Worm (Caenorhabditis elegans) whole organism, L4 larva: ENCODE results near the gene Y23B4A.1.

Experiments used
- F26F4.8 ChIP-seq: fragments of 200-800 bp; sonication (Bioruptor generic); conservative IDR thresholded peaks from 2 replicates; pipeline ENCODE4 v1.3.6; 2022; ENCODE audit warnings: missing genetic modification characterization, missing compliant biosample characterization
- F37D6.2 ChIP-seq: sonication (generic microtip); optimal IDR thresholded peaks from 2 replicates; lab custom pipeline; 2016; ENCODE audit warnings: mild to moderate bottlenecking, missing genetic modification characterization, missing compliant biosample characterization
- Y75B8A.6 ChIP-seq: fragments of 200-800 bp; sonication (Bioruptor generic); IDR thresholded peaks from 2 replicates; pipeline ENCODE4 v1.3.6; 2022; ENCODE audit warnings: missing genetic modification reagents, missing genetic modification characterization, missing compliant biosample characterization
- ZK337.2 ChIP-seq: fragments of 200-800 bp; sonication (Bioruptor generic); IDR thresholded peaks from 2 replicates; pipeline ENCODE4 v1.3.6; 2022; ENCODE audit warnings: missing genetic modification reagents, missing genetic modification characterization, missing compliant biosample characterization
- aha-1 ChIP-seq: fragments of 150-350 bp; peaks from one replicate; lab custom pipeline; 2014; ENCODE audit warnings: missing biosample characterization, missing genetic modification characterization
- ama-1 ChIP-seq: fragments of 150-350 bp; optimal IDR thresholded peaks from 2 replicates; lab custom pipeline; 2014; ENCODE audit warnings: inconsistent platforms, mixed read lengths
- arid-1 ChIP-seq: fragments of 200-800 bp; sonication (Bioruptor generic); conservative IDR thresholded peaks from 2 replicates; pipeline ENCODE4 v1.3.6; 2022; ENCODE audit warnings: missing genetic modification reagents, missing genetic modification characterization, missing compliant biosample characterization
- daf-16 ChIP-seq, 3 experiments: sonication (generic microtip); optimal IDR thresholded peaks; 2 replicates each; lab custom pipeline; 2016 to 2017; ENCODE audit warnings: missing genetic modification characterization in 3 of 3, missing genetic modification reagents in 3 of 3, mild to moderate bottlenecking in 2 of 3, missing compliant biosample characterization in 2 of 3, missing biosample characterization in 1 of 3, moderate library complexity in 1 of 3
- daf-8 ChIP-seq: fragments of 200-800 bp; sonication (Bioruptor generic); IDR thresholded peaks from 2 replicates; pipeline ENCODE4 v1.3.6; 2022; ENCODE audit warnings: missing genetic modification characterization, missing compliant biosample characterization
- dmd-6 ChIP-seq: fragments of 200-800 bp; sonication (Bioruptor generic); IDR thresholded peaks from 2 replicates; pipeline ENCODE4 v1.3.6; 2022; ENCODE audit warnings: missing genetic modification reagents, missing genetic modification characterization, missing compliant biosample characterization
- duxl-1 ChIP-seq: sonication (generic microtip); optimal IDR thresholded peaks from 2 replicates; lab custom pipeline; 2016; ENCODE audit warnings: mild to moderate bottlenecking, missing genetic modification characterization, moderate library complexity, missing compliant biosample characterization; ENCODE audit not compliant: poor library complexity
- dve-1 ChIP-seq: sonication (generic microtip); optimal IDR thresholded peaks from 2 replicates; lab custom pipeline; 2017; ENCODE audit warnings: antibody characterized with exemption, mild to moderate bottlenecking, missing genetic modification characterization, missing compliant biosample characterization; ENCODE audit not compliant: insufficient read depth
- fkh-10 ChIP-seq: fragments of 150-350 bp; optimal IDR thresholded peaks from 2 replicates; lab custom pipeline; 2014; ENCODE audit warnings: missing biosample characterization, missing genetic modification reagents, missing genetic modification characterization
- hif-1 ChIP-seq, 2 experiments: sonication (generic microtip); optimal IDR thresholded peaks; 2 replicates each; lab custom pipeline; 2016 to 2017; ENCODE audit warnings: missing compliant biosample characterization in 2 of 2, missing genetic modification characterization in 2 of 2, missing genetic modification reagents in 2 of 2, missing genotype in 2 of 2, mild to moderate bottlenecking in 1 of 2
- hlh-11 ChIP-seq: fragments of 200-800 bp; sonication (Bioruptor generic); optimal IDR thresholded peaks from 2 replicates; lab custom pipeline; 2018; ENCODE audit warnings: mild to moderate bottlenecking, missing genetic modification characterization, missing compliant biosample characterization
- hlh-30 ChIP-seq: sonication (generic microtip); optimal IDR thresholded peaks from 2 replicates; lab custom pipeline; 2017; ENCODE audit warnings: antibody characterized with exemption, mild to moderate bottlenecking, missing genetic modification characterization, missing compliant biosample characterization; ENCODE audit not compliant: insufficient read depth
- lin-1 ChIP-seq: fragments of 200-800 bp; sonication (Bioruptor generic); IDR thresholded peaks from 2 replicates; pipeline ENCODE4 v1.3.6; 2022; ENCODE audit warnings: missing genetic modification reagents, missing genetic modification characterization, missing compliant biosample characterization
- lin-13 ChIP-seq: fragments of 150-350 bp; optimal IDR thresholded peaks from 2 replicates; lab custom pipeline; 2014; ENCODE audit warnings: missing biosample characterization, missing genetic modification reagents, missing genetic modification characterization
- lir-3 ChIP-seq: sonication (generic microtip); optimal IDR thresholded peaks from 2 replicates; lab custom pipeline; 2016; ENCODE audit warnings: mild to moderate bottlenecking, missing genetic modification characterization, missing compliant biosample characterization
- mdl-1 ChIP-seq, 2 experiments: fragments of 150-350 bp in 1 of 2; sonication (generic microtip) in 1 of 2; optimal IDR thresholded peaks; 2 replicates each; lab custom pipeline; 2014 to 2017; ENCODE audit warnings: missing biosample characterization in 2 of 2, missing genetic modification characterization in 2 of 2
- mep-1 ChIP-seq: fragments of 150-350 bp; sonication (generic microtip); optimal IDR thresholded peaks from 3 replicates; lab custom pipeline; 2014; ENCODE audit warnings: missing biosample characterization, missing genetic modification characterization
- mxl-3 ChIP-seq: fragments of 200-800 bp; sonication (Bioruptor generic); optimal IDR thresholded peaks from 2 replicates; lab custom pipeline; 2018; ENCODE audit warnings: mild to moderate bottlenecking, missing genetic modification characterization, missing compliant biosample characterization
- nhr-10 ChIP-seq: fragments of 150-350 bp; optimal IDR thresholded peaks from 2 replicates; lab custom pipeline; 2014; ENCODE audit warnings: missing biosample characterization, missing genetic modification characterization
- nhr-11 ChIP-seq: fragments of 150-350 bp; optimal IDR thresholded peaks from 2 replicates; lab custom pipeline; 2014; ENCODE audit warnings: missing biosample characterization, missing genetic modification characterization
- nhr-111 ChIP-seq: fragments of 200-800 bp; sonication (Bioruptor generic); optimal IDR thresholded peaks from 2 replicates; lab custom pipeline; 2018; ENCODE audit warnings: mild to moderate bottlenecking, missing genetic modification characterization, missing compliant biosample characterization
- nhr-28 ChIP-seq: fragments of 150-350 bp; optimal IDR thresholded peaks from 2 replicates; lab custom pipeline; 2014; ENCODE audit warnings: missing biosample characterization, missing genetic modification characterization
- nhr-6 ChIP-seq: fragments of 150-350 bp; optimal IDR thresholded peaks from 2 replicates; lab custom pipeline; 2014; ENCODE audit warnings: missing biosample characterization, missing genetic modification characterization
- nhr-77 ChIP-seq: fragments of 150-350 bp; optimal IDR thresholded peaks from 2 replicates; lab custom pipeline; 2014; ENCODE audit warnings: missing biosample characterization, missing genetic modification characterization
- pha-4 ChIP-seq, 2 experiments: fragments of 150-350 bp in 1 of 2; fragments of 200-800 bp in 1 of 2; sonication (Bioruptor generic) in 1 of 2; IDR thresholded peaks in 1 of 2; optimal IDR thresholded peaks in 1 of 2; 2 replicates each; pipeline versions ENCODE4 v1.3.6 to Lab custom; 2014 to 2022; ENCODE audit warnings: missing genetic modification characterization in 2 of 2, missing genetic modification reagents in 2 of 2, missing biosample characterization in 1 of 2, missing compliant biosample characterization in 1 of 2
- pqm-1 ChIP-seq: sonication (generic microtip); optimal IDR thresholded peaks from 2 replicates; lab custom pipeline; 2017; ENCODE audit warnings: missing biosample characterization, missing genetic modification characterization
- set-16 ChIP-seq: fragments of 200-800 bp; sonication (Bioruptor generic); IDR thresholded peaks from 2 replicates; pipeline ENCODE4 v1.3.6; 2022; ENCODE audit warnings: missing genetic modification reagents, missing genetic modification characterization, missing compliant biosample characterization
- skn-1 ChIP-seq: fragments of 150-350 bp; optimal IDR thresholded peaks from 2 replicates; lab custom pipeline; 2014; ENCODE audit warnings: missing biosample characterization, missing genetic modification characterization
- spr-1 ChIP-seq: sonication (generic microtip); optimal IDR thresholded peaks from 2 replicates; lab custom pipeline; 2016; ENCODE audit warnings: mild to moderate bottlenecking, missing genetic modification characterization, missing compliant biosample characterization
- tra-1 ChIP-seq: fragments of 200-800 bp; sonication (Bioruptor generic); IDR thresholded peaks from 2 replicates; pipeline ENCODE4 v1.3.6; 2022; ENCODE audit warnings: missing genetic modification reagents, missing genetic modification characterization, missing compliant biosample characterization
- unc-39 ChIP-seq: sonication (generic microtip); optimal IDR thresholded peaks from 2 replicates; lab custom pipeline; 2017; ENCODE audit warnings: missing biosample characterization, missing genetic modification characterization
- unc-62 ChIP-seq, 3 experiments: fragments of 150-350 bp in 1 of 3; sonication (generic microtip); optimal IDR thresholded peaks in 2 of 3; peaks in 1 of 3; 1 replicate in 1 of 3; 2 replicates in 2 of 3; lab custom pipeline; 2014 to 2017; ENCODE audit warnings: missing biosample characterization in 3 of 3, missing genetic modification characterization in 3 of 3, missing genetic modification reagents in 3 of 3, missing genotype in 1 of 3
- ztf-11 ChIP-seq: fragments of 150-350 bp; optimal IDR thresholded peaks from 2 replicates; lab custom pipeline; 2014; ENCODE audit warnings: missing biosample characterization, missing genetic modification characterization
- ztf-7 ChIP-seq: fragments of 150-350 bp; optimal IDR thresholded peaks from 2 replicates; lab custom pipeline; 2014; ENCODE audit warnings: missing biosample characterization, missing genetic modification characterization

Y23B4A.1 gene

DNA sequence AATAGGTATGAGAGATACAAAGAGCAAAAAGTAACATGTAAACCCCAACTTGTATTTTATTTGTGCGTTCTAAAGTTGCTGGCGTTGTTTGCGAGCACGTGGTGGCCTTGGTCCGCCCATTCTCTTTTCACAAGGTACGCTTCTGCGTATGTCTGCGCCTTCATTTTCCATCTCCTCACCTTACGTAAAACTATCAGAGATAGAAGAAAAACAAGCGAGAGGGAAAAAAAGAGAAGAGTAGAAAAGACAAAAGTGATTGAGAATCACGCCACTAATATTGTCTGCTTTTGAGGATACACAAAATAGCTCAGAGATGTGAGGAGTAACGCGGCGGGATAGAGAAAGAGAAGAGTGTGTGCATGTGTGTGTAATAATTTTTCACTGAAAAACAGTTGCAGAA, 25.0 kb upstream of the Y23B4A.1 start:
- TF ChIP-seq lin-13 (GFP tag; lab: Kevin White, UChicago) (no peak), hif-1 (tag; optimal IDR thresholded peaks at IDR 0.05; lab: Kevin White, UChicago) (peak in 1 of 2 experiments; percentile 14), nhr-77 (tag; lab: Kevin White, UChicago) (peak; percentile 34), set-16 (GFP tag; lab: Robert Waterston, UW) (no peak), unc-39 (no peak), F37D6.2 (tag; lab: Kevin White, UChicago) (no peak), fkh-10 (GFP tag; lab: Kevin White, UChicago) (no peak), mdl-1 (tag; optimal IDR thresholded peaks at IDR 0.05; lab: Kevin White, UChicago) (peak; percentile 73 to 90), daf-8 (no peak), tra-1 (GFP tag; lab: Robert Waterston, UW) (0 out of 2 replicates have a peak, but pooled peaks have one; percentile 29), ztf-11 (no peak), Y75B8A.6 (GFP tag; lab: Robert Waterston, UW) (no peak), lin-1 (no peak), hlh-30 (peak; percentile 87), dve-1 (peak; percentile 50), arid-1 (GFP tag; lab: Robert Waterston, UW) (no peak), nhr-28 (tag; lab: Kevin White, UChicago) (peak; percentile 77), nhr-6 (no peak), daf-16 (GFP tag; optimal IDR thresholded peaks at IDR 0.05; lab: Kevin White, UChicago) (peak in 1 of 2 experiments; percentile 93), daf-16 (tag; optimal IDR thresholded peaks at IDR 0.05; lab: Kevin White, UChicago) (peak; percentile 37), nhr-111 (no peak), hlh-11 (peak; percentile 82), spr-1 (tag; lab: Kevin White, UChicago) (no peak), mep-1 (tag; lab: Kevin White, UChicago) (peak; percentile 38), nhr-11 (tag; lab: Kevin White, UChicago) (peak; percentile 86), mxl-3 (GFP tag; lab: Kevin White, UChicago) (peak; percentile 86), dmd-6 (GFP tag; lab: Robert Waterston, UW) (0 out of 2 replicates have a peak, but pooled peaks have one; percentile 17), F26F4.8 (GFP tag; lab: Robert Waterston, UW) (no peak), nhr-10 (peak; percentile 7), skn-1 (tag; lab: Kevin White, UChicago) (no peak), ama-1 (lab: Kevin White, UChicago) (no peak), duxl-1 (tag; lab: Kevin White, UChicago) (no peak), aha-1 (tag; lab: Kevin White, UChicago) (peak; percentile 29), unc-62 (GFP tag; optimal IDR thresholded peaks at IDR 0.05 in 1 of 2; lab: Kevin White, UChicago) (peak in 1 of 2 experiments; percentile 95), unc-62 (tag; optimal IDR thresholded peaks at IDR 0.05; lab: Kevin White, UChicago) (no peak), pha-4 (GFP tag; IDR thresholded peaks at IDR 0.05; lab: Robert Waterston, UW) (no peak), pha-4 (tag; optimal IDR thresholded peaks at IDR 0.05; lab: Kevin White, UChicago) (no peak), lir-3 (tag; lab: Kevin White, UChicago) (no peak)

DNA sequence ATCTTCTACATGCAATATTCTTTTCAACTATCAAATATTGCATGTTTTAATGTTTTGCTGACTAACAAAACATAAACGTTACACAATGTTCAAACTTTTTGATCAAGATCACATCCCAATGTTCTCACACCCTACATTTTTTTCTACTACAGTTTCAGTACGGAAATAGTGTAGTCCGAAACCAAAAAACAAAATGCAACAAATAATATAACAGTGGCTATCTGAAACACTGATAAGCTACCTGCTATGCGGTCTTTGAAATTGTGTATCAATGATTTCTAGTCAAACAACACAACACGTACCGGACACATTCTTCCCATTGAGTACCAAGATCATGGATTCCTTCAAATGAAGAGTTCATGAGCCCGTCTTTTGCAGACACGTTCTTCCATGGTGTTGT, 24.1 kb upstream of the Y23B4A.1 start:
- TF ChIP-seq ztf-7 (tag; lab: Kevin White, UChicago) = no peak
- TF ChIP-seq hlh-11 = peak; percentile 8
- TF ChIP-seq pqm-1 = peak; percentile 23
- TF ChIP-seq daf-16 (GFP tag; optimal IDR thresholded peaks at IDR 0.05; lab: Kevin White, UChicago) = no peak
- TF ChIP-seq daf-16 (tag; optimal IDR thresholded peaks at IDR 0.05; lab: Kevin White, UChicago) = peak; percentile 34
- TF ChIP-seq dve-1 = peak; percentile 6
- peak in 1 of 2 experiments; percentile 21 for TF ChIP-seq unc-62 (GFP tag; optimal IDR thresholded peaks at IDR 0.05 in 1 of 2; lab: Kevin White, UChicago)
- no peak for TF ChIP-seq unc-62 (tag; optimal IDR thresholded peaks at IDR 0.05; lab: Kevin White, UChicago)
- peak; percentile 73 for TF ChIP-seq nhr-28 (tag; lab: Kevin White, UChicago)
- no peak for TF ChIP-seq ZK337.2 (GFP tag; lab: Robert Waterston, UW)
